Fruit fly (Drosophila melanogaster) whole organism, embryonic: Measurements from ENCODE around the gene Snup.
A peak's percentile ranks its signal among the peaks of the same experiment; 100 is the strongest.

Experiments used
- Adf1 ChIP-seq: fragments of 200-800 bp; sonication (Bioruptor generic); IDR thresholded peaks from 2 replicates; pipeline ENCODE4 v1.3.6; 2022; ENCODE audit warnings: missing biosample characterization, missing genetic modification characterization
- BtbVII ChIP-seq: fragments of 200-800 bp; sonication (Bioruptor generic); optimal IDR thresholded peaks from 3 replicates; lab custom pipeline; 2017; ENCODE audit warnings: missing biosample characterization, mild to moderate bottlenecking, missing genetic modification characterization
- CG10147 ChIP-seq: fragments of 200-800 bp; sonication (Bioruptor generic); optimal IDR thresholded peaks from 2 replicates; lab custom pipeline; 2019; ENCODE audit warnings: missing biosample characterization, mild to moderate bottlenecking, missing genetic modification characterization, moderate library complexity
- CG10366 ChIP-seq: fragments of 200-800 bp; sonication (Bioruptor generic); IDR thresholded peaks from 2 replicates; pipeline ENCODE4 v1.3.6; 2022; ENCODE audit warnings: missing biosample characterization, missing genetic modification characterization
- CG11723 ChIP-seq: fragments of 200-800 bp; sonication (Bioruptor generic); optimal IDR thresholded peaks from 2 replicates; lab custom pipeline; 2017; ENCODE audit warnings: missing biosample characterization, mild to moderate bottlenecking, missing genetic modification characterization
- CG12299 ChIP-seq: fragments of 200-800 bp; sonication (Bioruptor generic); optimal IDR thresholded peaks from 2 replicates; lab custom pipeline; 2018; ENCODE audit warnings: missing biosample characterization, mild to moderate bottlenecking, missing genetic modification characterization
- CG12744 ChIP-seq: fragments of 200-800 bp; sonication (Bioruptor generic); optimal IDR thresholded peaks from 2 replicates; lab custom pipeline; 2016; ENCODE audit warnings: missing biosample characterization, missing genetic modification characterization
- CG14965 ChIP-seq: fragments of 200-800 bp; sonication (Bioruptor generic); optimal IDR thresholded peaks from 2 replicates; lab custom pipeline; 2016; ENCODE audit warnings: missing biosample characterization, missing genetic modification characterization, borderline replicate concordance
- CG1603 ChIP-seq: fragments of 200-800 bp; sonication (Bioruptor generic); optimal IDR thresholded peaks from 2 replicates; lab custom pipeline; 2019; ENCODE audit warnings: missing biosample characterization, mild to moderate bottlenecking, missing genetic modification characterization, moderate library complexity
- CG17361 ChIP-seq: fragments of 200-800 bp; sonication (Bioruptor generic); IDR thresholded peaks from 3 replicates; pipeline ENCODE4 v1.3.6; 2022; ENCODE audit warnings: missing biosample characterization, missing genetic modification characterization
- CG17385 ChIP-seq: fragments of 200-800 bp; sonication (Bioruptor generic); optimal IDR thresholded peaks from 3 replicates; lab custom pipeline; 2018; ENCODE audit warnings: missing biosample characterization, mild to moderate bottlenecking, missing genetic modification characterization
- CG32532 ChIP-seq: fragments of 200-800 bp; sonication (Bioruptor generic); IDR thresholded peaks from 2 replicates; pipeline ENCODE4 v1.3.6; 2022; ENCODE audit warnings: missing biosample characterization, missing genetic modification characterization
- CG34224 ChIP-seq: fragments of 200-800 bp; sonication (Bioruptor generic); IDR thresholded peaks from 3 replicates; pipeline ENCODE4 v1.3.6; 2022; ENCODE audit warnings: missing biosample characterization, missing genetic modification characterization; ENCODE audit not compliant: partially characterized antibody
- CG34376 ChIP-seq: fragments of 200-800 bp; sonication (Bioruptor generic); optimal IDR thresholded peaks from 2 replicates; lab custom pipeline; 2018; ENCODE audit warnings: missing biosample characterization, mild to moderate bottlenecking, missing genetic modification characterization
- CG3847 ChIP-seq: fragments of 200-800 bp; sonication (Bioruptor generic); IDR thresholded peaks from 2 replicates; pipeline ENCODE4 v1.3.6; 2022; ENCODE audit warnings: missing biosample characterization, missing genetic modification characterization
- CG5953 ChIP-seq: fragments of 200-800 bp; sonication (Bioruptor generic); IDR thresholded peaks from 2 replicates; pipeline ENCODE4 v1.3.6; 2022; ENCODE audit warnings: missing biosample characterization, missing genetic modification characterization
- CG6175 ChIP-seq: fragments of 200-800 bp; sonication (Bioruptor generic); IDR thresholded peaks from 3 replicates; pipeline ENCODE4 v1.3.6; 2022; ENCODE audit warnings: missing biosample characterization, missing genetic modification characterization
- CG6791 ChIP-seq: fragments of 200-800 bp; sonication (Bioruptor generic); IDR thresholded peaks from 3 replicates; pipeline ENCODE4 v1.3.6; 2022; ENCODE audit warnings: missing biosample characterization, missing genetic modification characterization; ENCODE audit not compliant: partially characterized antibody
- CG7987 ChIP-seq: fragments of 200-800 bp; sonication (Bioruptor generic); optimal IDR thresholded peaks from 2 replicates; lab custom pipeline; 2018; ENCODE audit warnings: missing biosample characterization, mild to moderate bottlenecking, missing genetic modification characterization, moderate library complexity
- CG8089 ChIP-seq: fragments of 200-800 bp; sonication (Bioruptor generic); optimal IDR thresholded peaks from 3 replicates; lab custom pipeline; 2016; ENCODE audit warnings: missing biosample characterization, missing genetic modification characterization
- CG8944 ChIP-seq: fragments of 200-800 bp; sonication (Bioruptor generic); optimal IDR thresholded peaks from 3 replicates; lab custom pipeline; 2016; ENCODE audit warnings: missing biosample characterization, missing genetic modification characterization
- CG9215 ChIP-seq: fragments of 200-800 bp; sonication (Bioruptor generic); IDR thresholded peaks from 2 replicates; pipeline ENCODE4 v1.3.6; 2022; ENCODE audit warnings: missing biosample characterization, missing genetic modification characterization
- CG9876 ChIP-seq: fragments of 200-800 bp; sonication (Bioruptor generic); optimal IDR thresholded peaks from 2 replicates; lab custom pipeline; 2016; ENCODE audit warnings: missing biosample characterization, missing genetic modification characterization
- Dbx ChIP-seq: fragments of 200-800 bp; sonication (Bioruptor generic); IDR thresholded peaks from 3 replicates; pipeline ENCODE4 v1.3.6; 2022; ENCODE audit warnings: missing biosample characterization, missing genetic modification characterization
- Dll ChIP-seq: fragments of 200-800 bp; sonication (Bioruptor generic); IDR thresholded peaks from 4 replicates; pipeline ENCODE4 v1.3.6; 2022; ENCODE audit warnings: missing biosample characterization, missing genetic modification characterization; ENCODE audit not compliant: partially characterized antibody
- Drgx ChIP-seq: fragments of 200-800 bp; sonication (Bioruptor generic); IDR thresholded peaks from 2 replicates; pipeline ENCODE4 v1.3.6; 2022; ENCODE audit warnings: missing biosample characterization, missing genetic modification characterization
- Max ChIP-seq: fragments of 200-800 bp; sonication (Bioruptor generic); optimal IDR thresholded peaks from 2 replicates; lab custom pipeline; 2016; ENCODE audit warnings: missing biosample characterization, mild to moderate bottlenecking, missing genetic modification characterization
- NK7.1 ChIP-seq: fragments of 200-800 bp; sonication (Bioruptor generic); optimal IDR thresholded peaks from 3 replicates; lab custom pipeline; 2016; ENCODE audit warnings: missing biosample characterization, missing genetic modification characterization
- Nf-YB ChIP-seq: fragments of 200-800 bp; sonication (Bioruptor generic); optimal IDR thresholded peaks from 3 replicates; lab custom pipeline; 2019; ENCODE audit warnings: missing biosample characterization, mild to moderate bottlenecking, missing genetic modification characterization, moderate library complexity
- Opbp ChIP-seq: fragments of 200-800 bp; sonication (Bioruptor generic); IDR thresholded peaks from 3 replicates; pipeline ENCODE4 v1.3.6; 2022; ENCODE audit warnings: missing biosample characterization, missing genetic modification characterization; ENCODE audit not compliant: partially characterized antibody
- Rfx ChIP-seq: fragments of 200-800 bp; sonication (Bioruptor generic); IDR thresholded peaks from 2 replicates; pipeline ENCODE4 v1.3.6; 2022; ENCODE audit warnings: missing biosample characterization, missing genetic modification characterization
- Sox100B ChIP-seq: fragments of 200-800 bp; sonication (Bioruptor generic); optimal IDR thresholded peaks from 3 replicates; lab custom pipeline; 2018; ENCODE audit warnings: missing biosample characterization, mild to moderate bottlenecking, missing genetic modification characterization
- Trl ChIP-seq, 3 experiments: fragments of >200 bp in 2 of 3; fragments of 200-800 bp in 1 of 3; sonication (Bioruptor generic) in 1 of 3; optimal IDR thresholded peaks; 2 replicates in 1 of 3; 3 replicates in 2 of 3; lab custom pipeline; 2016 to 2017; ENCODE audit warnings: missing biosample characterization in 1 of 3, missing genetic modification characterization in 1 of 3
- al ChIP-seq: fragments of 200-800 bp; sonication (Bioruptor generic); IDR thresholded peaks from 2 replicates; pipeline ENCODE4 v1.3.6; 2022; ENCODE audit warnings: missing biosample characterization, missing genetic modification characterization
- ap ChIP-seq: fragments of 200-800 bp; sonication (Bioruptor generic); IDR thresholded peaks from 2 replicates; pipeline ENCODE4 v1.3.6; 2022; ENCODE audit warnings: missing biosample characterization, missing genetic modification characterization
- cg ChIP-seq: fragments of 200-800 bp; sonication (Bioruptor generic); optimal IDR thresholded peaks from 3 replicates; lab custom pipeline; 2019; ENCODE audit warnings: missing biosample characterization, mild to moderate bottlenecking, missing genetic modification characterization, moderate library complexity
- crol ChIP-seq: fragments of 200-800 bp; sonication (Bioruptor generic); IDR thresholded peaks from 2 replicates; pipeline ENCODE4 v1.3.6; 2022; ENCODE audit warnings: missing biosample characterization, missing genetic modification characterization
- ftz-f1 ChIP-seq: fragments of 200-800 bp; sonication (Bioruptor generic); optimal IDR thresholded peaks from 2 replicates; lab custom pipeline; 2016; ENCODE audit warnings: missing biosample characterization, missing genetic modification characterization
- fu2 ChIP-seq: fragments of 200-800 bp; sonication (Bioruptor generic); optimal IDR thresholded peaks from 2 replicates; lab custom pipeline; 2016; ENCODE audit warnings: missing biosample characterization, missing genetic modification characterization
- hbn ChIP-seq: fragments of 200-800 bp; sonication (Bioruptor generic); IDR thresholded peaks from 2 replicates; pipeline ENCODE4 v1.3.6; 2022; ENCODE audit warnings: missing biosample characterization, missing genetic modification characterization; ENCODE audit not compliant: partially characterized antibody
- jumu ChIP-seq: fragments of 200-800 bp; sonication (Bioruptor generic); optimal IDR thresholded peaks from 3 replicates; lab custom pipeline; 2016; ENCODE audit warnings: missing biosample characterization, missing genetic modification characterization
- klu ChIP-seq: fragments of 200-800 bp; sonication (Bioruptor generic); IDR thresholded peaks from 2 replicates; pipeline ENCODE4 v1.3.6; 2022; ENCODE audit warnings: missing biosample characterization, missing genetic modification characterization
- rib ChIP-seq: fragments of 200-800 bp; sonication (Bioruptor generic); IDR thresholded peaks from 2 replicates; pipeline ENCODE4 v1.3.6; 2022; ENCODE audit warnings: missing biosample characterization, missing genetic modification characterization
- slou ChIP-seq: fragments of 200-800 bp; sonication (Bioruptor generic); optimal IDR thresholded peaks from 3 replicates; lab custom pipeline; 2016; ENCODE audit warnings: missing biosample characterization, missing genetic modification characterization
- stc ChIP-seq: fragments of 200-800 bp; sonication (Bioruptor generic); IDR thresholded peaks from 2 replicates; pipeline ENCODE4 v1.3.6; 2022; ENCODE audit warnings: missing biosample characterization, missing genetic modification characterization
- sug ChIP-seq: fragments of 200-800 bp; optimal IDR thresholded peaks from 2 replicates; lab custom pipeline; 2019; ENCODE audit warnings: missing biosample characterization, mild to moderate bottlenecking, missing genetic modification characterization, moderate library complexity
- unc-4 ChIP-seq: fragments of 200-800 bp; sonication (Bioruptor generic); IDR thresholded peaks from 2 replicates; pipeline ENCODE4 v1.3.6; 2022; ENCODE audit warnings: missing biosample characterization, missing genetic modification characterization; ENCODE audit not compliant: partially characterized antibody
- zen2 ChIP-seq: fragments of 200-800 bp; sonication (Bioruptor generic); IDR thresholded peaks from 3 replicates; pipeline ENCODE4 v1.3.6; 2022; ENCODE audit warnings: missing biosample characterization, missing genetic modification characterization; ENCODE audit not compliant: partially characterized antibody

Gene Snup

DNA sequence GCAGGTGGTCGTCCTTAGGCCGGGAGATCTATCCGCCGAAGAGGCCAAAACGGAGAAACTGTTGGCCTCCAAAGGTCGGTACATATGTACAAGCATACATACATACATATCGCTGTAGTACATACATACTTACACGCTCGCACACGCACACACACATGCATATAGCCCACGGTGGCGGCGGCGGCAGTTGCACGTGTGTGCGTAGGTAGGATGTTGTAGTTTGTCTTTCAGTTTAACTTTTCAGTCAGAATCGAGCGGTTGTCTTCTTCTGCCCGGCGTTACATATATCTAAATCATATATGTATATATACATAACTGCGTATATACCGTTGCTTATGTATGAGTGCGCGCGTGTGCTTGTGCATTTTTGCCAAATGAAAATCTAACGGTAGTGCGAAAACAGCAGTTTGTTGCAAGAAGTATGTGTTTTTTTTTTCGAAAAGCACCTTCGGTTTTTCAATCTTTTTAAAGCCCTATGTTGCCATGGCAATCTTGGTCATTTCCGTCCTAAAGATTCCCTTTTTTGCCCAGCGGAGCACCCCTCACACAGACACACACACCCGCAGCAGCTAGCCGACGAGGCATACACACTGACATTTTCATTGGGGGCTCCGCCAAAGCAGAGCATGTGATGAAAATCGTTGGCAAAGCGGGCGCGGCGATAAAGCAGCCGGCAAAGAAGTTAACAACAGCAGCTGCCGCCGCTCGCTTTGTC lies 19.7 kb upstream of the Snup start (continued):
- TF ChIP-seq CG8944 (no peak), CG6791 (GFP tag; lab: Robert Waterston, UW) (no peak), CG34224 (GFP tag; lab: Robert Waterston, UW) (no peak), ap (GFP tag; lab: Robert Waterston, UW) (no peak), jumu (peak; percentile 1), CG8089 (GFP tag; lab: Kevin White, UChicago) (no peak), BtbVII (GFP tag; lab: Kevin White, UChicago) (no peak), CG9876 (GFP tag; lab: Kevin White, UChicago) (no peak), fu2 (GFP tag; lab: Kevin White, UChicago) (peak; percentile 31), cg (GFP tag; lab: Kevin White, UChicago) (peak; percentile 88), NK7.1 (peak; percentile 4), Dll (0 out of 4 replicates have a peak, but pooled peaks have one; percentile 26), Drgx (no peak), CG17385 (GFP tag; lab: Kevin White, UChicago) (peak; percentile 43)

DNA sequence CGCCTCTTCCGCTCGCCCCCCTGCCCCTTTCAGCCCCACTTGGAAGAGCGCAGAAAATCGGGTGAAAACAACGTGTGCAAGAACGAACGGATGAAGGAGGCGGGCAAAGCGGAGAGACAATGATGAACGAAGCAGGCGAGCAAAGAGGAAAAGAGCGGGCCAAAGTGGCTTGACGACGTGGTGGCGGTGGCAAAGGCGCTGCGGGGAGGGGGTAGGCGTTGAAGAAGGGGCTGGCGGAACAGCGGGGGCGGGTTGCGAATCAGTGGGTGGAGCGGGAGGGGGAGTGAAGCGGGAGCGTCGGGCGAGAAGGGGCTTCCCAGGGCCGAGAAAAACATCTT lies 19.2 kb upstream of the Snup start:
- TF ChIP-seq CG34376 (peak; percentile 7), CG12299 (no peak), Drgx (no peak), klu (GFP tag; lab: Robert Waterston, UW) (peak; percentile 66), hbn (GFP tag; lab: Robert Waterston, UW) (0 out of 2 replicates have a peak, but pooled peaks have one; percentile 20), Dbx (GFP tag; lab: Robert Waterston, UW) (0 out of 3 replicates have a peak, but pooled peaks have one; percentile 9), crol (GFP tag; lab: Robert Waterston, UW) (peak; percentile 100), CG14965 (GFP tag; lab: Kevin White, UChicago) (no peak), CG6175 (GFP tag; lab: Robert Waterston, UW) (peak; percentile 51; the same call in 1 of the 3 replicates), CG17361 (GFP tag; lab: Robert Waterston, UW) (no peak), CG32532 (GFP tag; lab: Robert Waterston, UW) (peak; percentile 55), Max (GFP tag; lab: Kevin White, UChicago) (no peak), slou (GFP tag; lab: Kevin White, UChicago) (no peak), al (GFP tag; lab: Robert Waterston, UW) (0 out of 2 replicates have a peak, but pooled peaks have one; percentile 28), CG10366 (no peak), CG10147 (GFP tag; lab: Kevin White, UChicago) (no peak), CG11723 (GFP tag; lab: Kevin White, UChicago) (no peak), ftz-f1 (GFP tag; lab: Kevin White, UChicago) (peak; percentile 3), zen2 (peak; percentile 38; the same call in 1 of the 3 replicates), Opbp (GFP tag; lab: Robert Waterston, UW) (no peak), CG5953 (no peak), Nf-YB (GFP tag; lab: Kevin White, UChicago) (no peak), CG9215 (GFP tag; lab: Robert Waterston, UW) (no peak), Rfx (0 out of 2 replicates have a peak, but pooled peaks have one; percentile 10), stc (GFP tag; lab: Robert Waterston, UW) (0 out of 2 replicates have a peak, but pooled peaks have one; percentile 14), rib (GFP tag; lab: Robert Waterston, UW) (peak; percentile 88), CG3847 (GFP tag; lab: Robert Waterston, UW) (no peak), unc-4 (GFP tag; lab: Robert Waterston, UW) (peak; percentile 34; the same call in 1 of the 2 replicates), Sox100B (GFP tag; lab: Kevin White, UChicago) (no peak), Trl (optimal IDR thresholded peaks at IDR 0.05; lab: Kevin White, UChicago) (peak; percentile 5 to 6), Trl (GFP tag; optimal IDR thresholded peaks at IDR 0.05; lab: Kevin White, UChicago) (no peak), CG7987 (no peak), sug (tag; lab: Kevin White, UChicago) (peak; percentile 26), CG1603 (tag; lab: Kevin White, UChicago) (no peak), CG12744 (GFP tag; lab: Kevin White, UChicago) (no peak), Adf1 (GFP tag; lab: Robert Waterston, UW) (peak; percentile 66)
